5 worm cellular contexts compared by ENCODE assay signal in genomic region chrIII:5291281-5291680, ce11.
A peak's percentile ranks its signal among the peaks of the same experiment; 100 is the strongest.
TF ChIP-seq lines count a peak whose summit lies in the region.

No protein-coding gene starts in this region.

TF ChIP-seq in whole organism, L2 larva, 48 proteins besides CTCF, POLR2A, EP300 and RAD21:
- TF ChIP-seq fos-1 (tag; optimal IDR thresholded peaks at IDR 0.05; lab: Kevin White, UChicago) (peak; percentile 46), egl-27 (tag; optimal IDR thresholded peaks at IDR 0.05; lab: Kevin White, UChicago) (no peak)

TF ChIP-seq in whole organism, L3 larva, 47 proteins besides CTCF, POLR2A, EP300 and RAD21:
- TF ChIP-seq pqm-1 (tag; optimal IDR thresholded peaks at IDR 0.05; lab: Kevin White, UChicago) (peak; percentile 77), ceh-82 (tag; optimal IDR thresholded peaks at IDR 0.05; lab: Kevin White, UChicago) (no peak), hmg-11 (tag; optimal IDR thresholded peaks at IDR 0.05; lab: Kevin White, UChicago) (no peak), nhr-11 (tag; optimal IDR thresholded peaks at IDR 0.05; lab: Kevin White, UChicago) (no peak), sea-2 (GFP tag; optimal IDR thresholded peaks at IDR 0.05; lab: Kevin White, UChicago) (no peak), nhr-12 (tag; optimal IDR thresholded peaks at IDR 0.05; lab: Kevin White, UChicago) (no peak), lsy-12 (tag; optimal IDR thresholded peaks at IDR 0.05; lab: Kevin White, UChicago) (no peak), elt-2 (tag; optimal IDR thresholded peaks at IDR 0.05; lab: Kevin White, UChicago) (peak; percentile 89)

TF ChIP-seq in whole organism, L4 larva, 104 proteins besides CTCF, POLR2A, EP300 and RAD21:
- TF ChIP-seq hlh-11 (tag; optimal IDR thresholded peaks at IDR 0.05; lab: Kevin White, UChicago) (peak; percentile 64), dmd-6 (GFP tag; IDR thresholded peaks at IDR 0.05; lab: Robert Waterston, UW) (peak; percentile 64), pqm-1 (tag; optimal IDR thresholded peaks at IDR 0.05; lab: Kevin White, UChicago) (peak; percentile 85), attf-4 (tag; optimal IDR thresholded peaks at IDR 0.05; lab: Kevin White, UChicago) (no peak), lin-1 (GFP tag; IDR thresholded peaks at IDR 0.05; lab: Robert Waterston, UW) (peak; percentile 31; the same call in 1 of the 2 replicates), dve-1 (tag; optimal IDR thresholded peaks at IDR 0.05; lab: Kevin White, UChicago; ENCODE audit: insufficient read depth) (peak; percentile 80), nhr-28 (tag; optimal IDR thresholded peaks at IDR 0.05; lab: Kevin White, UChicago) (peak; percentile 34), lir-3 (tag; optimal IDR thresholded peaks at IDR 0.05; lab: Kevin White, UChicago) (no peak), php-3 (GFP tag; IDR thresholded peaks at IDR 0.05; lab: Robert Waterston, UW) (0 out of 2 replicates have a peak, but pooled peaks have one; percentile 33), nhr-102 (tag; optimal IDR thresholded peaks at IDR 0.05; lab: Kevin White, UChicago) (peak; percentile 13), tra-1 (GFP tag; IDR thresholded peaks at IDR 0.05; lab: Robert Waterston, UW) (peak; percentile 47; the same call in 1 of the 2 replicates), lin-29 (GFP tag; IDR thresholded peaks at IDR 0.05; lab: Robert Waterston, UW) (no peak)

TF ChIP-seq in whole organism, late embryonic, 69 proteins besides CTCF, POLR2A, EP300 and RAD21:
- TF ChIP-seq K02D7.2 (tag; optimal IDR thresholded peaks at IDR 0.05; lab: Kevin White, UChicago) (no peak), zip-5 (tag; optimal IDR thresholded peaks at IDR 0.05; lab: Kevin White, UChicago) (no peak), elt-2 (tag; optimal IDR thresholded peaks at IDR 0.05; lab: Kevin White, UChicago) (peak; percentile 23)

TF ChIP-seq in whole organism, young adult, 124 proteins besides CTCF, POLR2A, EP300 and RAD21:
- TF ChIP-seq nhr-80 (tag; optimal IDR thresholded peaks at IDR 0.05; lab: Kevin White, UChicago): peak; percentile 76
- TF ChIP-seq F23B12.7 (tag; optimal IDR thresholded peaks at IDR 0.05; lab: Kevin White, UChicago; ENCODE audit: insufficient read depth): no peak
- no peak for TF ChIP-seq attf-3 (GFP tag; conservative IDR thresholded peaks at IDR 0.05; lab: Robert Waterston, UW)
- TF ChIP-seq F49E8.2 (tag; optimal IDR thresholded peaks at IDR 0.05; lab: Kevin White, UChicago; ENCODE audit: insufficient read depth): no peak
- TF ChIP-seq hmg-1.2 (GFP tag; IDR thresholded peaks at IDR 0.05; lab: Robert Waterston, UW): peak; percentile 22; the same call in 1 of the 2 replicates
